Fruit fly (Drosophila melanogaster) whole organism, wandering third instar larva: ENCODE data around the gene Pect.

Experiments used
- Abd-B ChIP-seq: fragments of >200 bp; optimal IDR thresholded peaks from 2 replicates; lab custom pipeline; 2017; ENCODE audit warnings: missing biosample characterization, missing genetic modification characterization
- Dfd ChIP-seq: fragments of >200 bp; optimal IDR thresholded peaks from 2 replicates; lab custom pipeline; 2017; ENCODE audit warnings: missing biosample characterization, missing genetic modification characterization
- Dif ChIP-seq: fragments of 200-275, 200-300 bp; sonication (Bioruptor generic); optimal IDR thresholded peaks from 2 replicates; lab custom pipeline; 2018; ENCODE audit warnings: missing biosample characterization, missing genetic modification characterization; ENCODE audit not compliant: partially characterized antibody
- GATAd ChIP-seq: sonication (Bioruptor generic); optimal IDR thresholded peaks from 2 replicates; lab custom pipeline; 2016; ENCODE audit warnings: missing biosample characterization, missing genetic modification characterization
- HLH106 ChIP-seq: fragments of 200-800 bp; optimal IDR thresholded peaks from 3 replicates; lab custom pipeline; 2019; ENCODE audit warnings: missing biosample characterization, mild to moderate bottlenecking, missing genetic modification characterization, moderate library complexity
- Hnf4 ChIP-seq: fragments of 200-800 bp; sonication (Bioruptor generic); optimal IDR thresholded peaks from 2 replicates; lab custom pipeline; 2016; ENCODE audit warnings: missing biosample characterization, mild to moderate bottlenecking, missing genetic modification characterization
- Hr78 ChIP-seq: fragments of >200 bp; optimal IDR thresholded peaks from 2 replicates; lab custom pipeline; 2017; ENCODE audit warnings: missing biosample characterization, missing genetic modification characterization
- Jra ChIP-seq: sonication (Bioruptor generic); optimal IDR thresholded peaks from 2 replicates; lab custom pipeline; 2016; ENCODE audit warnings: missing biosample characterization, missing genetic modification characterization
- Mio ChIP-seq: sonication (Bioruptor generic); optimal IDR thresholded peaks from 2 replicates; lab custom pipeline; 2016; ENCODE audit warnings: missing biosample characterization, missing genetic modification characterization
- Myc ChIP-seq: fragments of >200 bp; optimal IDR thresholded peaks from 2 replicates; lab custom pipeline; 2017
- N ChIP-seq: fragments of >200 bp; optimal IDR thresholded peaks from 2 replicates; lab custom pipeline; 2018; ENCODE audit warnings: missing biosample characterization, missing external identifiers, missing genetic modification characterization
- OdsH ChIP-seq: fragments of 200-800 bp; sonication (Bioruptor generic); optimal IDR thresholded peaks from 2 replicates; lab custom pipeline; 2016; ENCODE audit warnings: missing biosample characterization, mild to moderate bottlenecking, missing genetic modification characterization
- Sp1 ChIP-seq: fragments of 200-800 bp; sonication (Bioruptor generic); optimal IDR thresholded peaks from 3 replicates; lab custom pipeline; 2019; ENCODE audit warnings: missing biosample characterization, mild to moderate bottlenecking, missing genetic modification characterization, moderate library complexity
- br ChIP-seq: fragments of 200-800 bp; sonication (Bioruptor generic); optimal IDR thresholded peaks from 2 replicates; lab custom pipeline; 2016; ENCODE audit warnings: missing biosample characterization, missing genetic modification characterization
- dl ChIP-seq, 2 experiments: fragments of 175-275, 200-275 bp in 1 of 2; fragments of 200-275 bp in 1 of 2; sonication (Bioruptor generic); optimal IDR thresholded peaks; lab custom pipeline; 2018; ENCODE audit warnings: mild to moderate bottlenecking in 2 of 2, missing biosample characterization in 2 of 2, missing genetic modification characterization in 2 of 2, moderate library complexity in 2 of 2; ENCODE audit not compliant: partially characterized antibody in 2 of 2, insufficient read depth in 1 of 2
- dmrt93B ChIP-seq: fragments of 200-800 bp; sonication (Bioruptor generic); optimal IDR thresholded peaks from 2 replicates; lab custom pipeline; 2018; ENCODE audit warnings: missing biosample characterization, mild to moderate bottlenecking, missing genetic modification characterization
- ey ChIP-seq: fragments of 200-800 bp; sonication (Bioruptor generic); optimal IDR thresholded peaks from 2 replicates; lab custom pipeline; 2016; ENCODE audit warnings: missing biosample characterization, missing genetic modification characterization
- foxo ChIP-seq, 2 experiments: fragments of 200-800 bp; sonication (Bioruptor generic); optimal IDR thresholded peaks; 2 replicates in 1 of 2; 3 replicates in 1 of 2; lab custom pipeline; 2016 to 2017; ENCODE audit warnings: missing biosample characterization in 2 of 2, missing genetic modification characterization in 2 of 2
- h ChIP-seq: fragments of 200-800 bp; sonication (Bioruptor generic); optimal IDR thresholded peaks from 3 replicates; lab custom pipeline; 2016; ENCODE audit warnings: missing biosample characterization, mild to moderate bottlenecking, missing genetic modification characterization
- lola ChIP-seq: fragments of >200 bp; optimal IDR thresholded peaks from 2 replicates; lab custom pipeline; 2017; ENCODE audit warnings: missing biosample characterization, missing genetic modification characterization
- pan ChIP-seq: fragments of >200 bp; optimal IDR thresholded peaks from 2 replicates; lab custom pipeline; 2017
- psq ChIP-seq: fragments of 200-800 bp; sonication (Bioruptor generic); optimal IDR thresholded peaks from 3 replicates; lab custom pipeline; 2017; ENCODE audit warnings: missing biosample characterization, mild to moderate bottlenecking, missing genetic modification characterization, moderate library complexity
- rgr ChIP-seq: fragments of 200-800 bp; sonication (Bioruptor generic); optimal IDR thresholded peaks from 3 replicates; lab custom pipeline; 2016; ENCODE audit warnings: missing biosample characterization, mild to moderate bottlenecking, missing genetic modification characterization
- sv ChIP-seq: fragments of 200-800 bp; sonication (Bioruptor generic); optimal IDR thresholded peaks from 3 replicates; lab custom pipeline; 2016; ENCODE audit warnings: missing biosample characterization, missing genetic modification characterization
- tai ChIP-seq: sonication (Bioruptor generic); optimal IDR thresholded peaks from 2 replicates; lab custom pipeline; 2016; ENCODE audit warnings: missing biosample characterization, missing genetic modification characterization
- usp ChIP-seq: fragments of >200 bp; optimal IDR thresholded peaks from 2 replicates; lab custom pipeline; 2017; ENCODE audit warnings: missing biosample characterization, missing genetic modification characterization
- woc ChIP-seq: sonication (Bioruptor generic); optimal IDR thresholded peaks from 2 replicates; lab custom pipeline; 2016; ENCODE audit warnings: missing biosample characterization, mild to moderate bottlenecking, missing genetic modification characterization

Pect gene

DNA sequence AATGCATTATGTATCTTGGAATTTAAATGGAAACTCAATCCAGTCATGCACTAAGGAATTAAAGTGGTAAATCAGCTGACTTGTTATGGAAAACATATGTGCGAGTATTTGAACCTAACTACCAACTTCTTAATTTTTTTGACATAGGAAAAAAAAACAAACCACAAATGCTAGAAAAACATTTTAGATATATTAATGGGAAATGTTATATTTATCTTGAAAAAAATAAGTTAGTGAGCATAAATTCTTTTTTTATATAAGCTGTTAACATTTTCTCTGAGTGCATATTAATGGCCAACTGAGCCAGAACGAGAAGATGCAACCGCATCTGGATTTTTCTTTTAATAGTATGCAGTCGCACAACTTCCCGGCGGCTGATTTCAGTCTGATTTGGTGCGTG, 47.6 kb downstream of the Pect start:
- TF ChIP-seq dl (GFP tag; optimal IDR thresholded peaks at IDR 0.05; lab: Kevin White, UChicago; ENCODE audit: insufficient read depth in 1 of 2, partially characterized antibody in 2 of 2) (no peak), h (GFP tag; lab: Kevin White, UChicago) (no peak), ey (GFP tag; lab: Kevin White, UChicago) (no peak), usp (GFP tag; lab: Kevin White, UChicago) (no peak), psq (GFP tag; lab: Kevin White, UChicago) (no peak), Hr78 (no peak), Hnf4 (GFP tag; lab: Kevin White, UChicago) (no peak), GATAd (GFP tag; lab: Kevin White, UChicago) (no peak), Abd-B (no peak), N (GFP tag; lab: Kevin White, UChicago) (no peak), foxo (GFP tag; optimal IDR thresholded peaks at IDR 0.05; lab: Kevin White, UChicago) (no peak), Myc (lab: Kevin White, UChicago) (no peak), br (no peak), OdsH (no peak), lola (GFP tag; lab: Kevin White, UChicago) (no peak), Sp1 (GFP tag; lab: Kevin White, UChicago) (no peak)

DNA sequence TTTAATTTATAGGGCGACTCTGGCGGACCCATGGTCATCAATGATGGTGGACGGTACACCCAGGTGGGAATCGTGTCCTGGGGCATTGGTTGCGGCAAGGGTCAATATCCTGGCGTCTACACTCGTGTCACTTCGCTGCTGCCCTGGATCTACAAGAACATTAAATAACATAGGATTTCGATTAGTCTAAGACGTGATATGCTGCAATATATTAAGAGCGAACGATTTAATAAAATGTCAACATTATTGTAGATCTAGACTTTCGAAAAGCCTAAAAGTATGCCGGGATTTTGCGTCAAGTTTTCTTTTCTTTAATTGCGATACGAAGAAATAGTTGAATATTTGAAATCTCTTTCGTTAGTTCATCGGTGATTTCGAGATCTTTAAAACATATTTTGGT, 53.6 kb downstream of the Pect start, which contains the start of gene Naa20B:
Naa20B (plus strand) TSS at position 301 of the 400 bp plus-strand sequence.
- no peak for TF ChIP-seq Dif (GFP tag; lab: Kevin White, UChicago)
- no peak for TF ChIP-seq dmrt93B (GFP tag; lab: Kevin White, UChicago)
- no peak for TF ChIP-seq HLH106 (tag; lab: Kevin White, UChicago)
- TF ChIP-seq Dfd (GFP tag; lab: Kevin White, UChicago), result no peak
- TF ChIP-seq sv, result no peak
- TF ChIP-seq Mio (GFP tag; lab: Kevin White, UChicago), result no peak
- TF ChIP-seq psq (GFP tag; lab: Kevin White, UChicago), result no peak
- no peak for TF ChIP-seq woc (GFP tag; lab: Kevin White, UChicago)

DNA sequence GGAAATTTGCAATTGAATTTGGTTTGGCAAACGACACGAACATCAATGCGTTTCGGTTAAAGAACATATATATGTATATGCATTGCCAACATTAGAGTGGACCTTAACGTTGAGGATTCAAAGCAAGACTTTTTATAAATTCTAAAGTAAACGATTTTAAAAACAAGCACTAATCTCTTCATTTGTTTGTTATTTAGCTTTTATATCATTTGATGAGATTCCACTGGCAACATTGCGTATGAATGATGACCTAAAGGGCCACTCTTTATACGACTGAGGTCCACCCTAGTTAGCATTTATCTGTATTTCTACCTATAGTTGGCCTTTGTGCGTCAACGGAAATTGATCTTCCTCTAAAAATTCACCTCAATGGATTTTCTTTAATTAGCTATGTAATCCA, 55.1 kb downstream of the Pect start:
- TF ChIP-seq dmrt93B (GFP tag; lab: Kevin White, UChicago) (no peak), OdsH (no peak), dl (GFP tag; optimal IDR thresholded peaks at IDR 0.05; lab: Kevin White, UChicago; ENCODE audit: insufficient read depth in 1 of 2, partially characterized antibody in 2 of 2) (no peak)

dm6 chr2L:13259643-13260042, 56.1 kb downstream of the Pect start, which contains the start of gene CG31730:
Gene CG31730 (minus strand): TSS chr2L:13259743.
- TF ChIP-seq pan (lab: Kevin White, UChicago), result no peak
- TF ChIP-seq Hnf4 (GFP tag; lab: Kevin White, UChicago), result no peak
- TF ChIP-seq Sp1 (GFP tag; lab: Kevin White, UChicago), result no peak
- TF ChIP-seq rgr (GFP tag; lab: Kevin White, UChicago), result no peak
- no peak for TF ChIP-seq Jra
- no peak for TF ChIP-seq tai (GFP tag; lab: Kevin White, UChicago)
- TF ChIP-seq dmrt93B (GFP tag; lab: Kevin White, UChicago), result no peak
